Worm (Caenorhabditis elegans): Measurements from ENCODE around the gene K09E9.4.

K09E9.4 gene

DNA sequence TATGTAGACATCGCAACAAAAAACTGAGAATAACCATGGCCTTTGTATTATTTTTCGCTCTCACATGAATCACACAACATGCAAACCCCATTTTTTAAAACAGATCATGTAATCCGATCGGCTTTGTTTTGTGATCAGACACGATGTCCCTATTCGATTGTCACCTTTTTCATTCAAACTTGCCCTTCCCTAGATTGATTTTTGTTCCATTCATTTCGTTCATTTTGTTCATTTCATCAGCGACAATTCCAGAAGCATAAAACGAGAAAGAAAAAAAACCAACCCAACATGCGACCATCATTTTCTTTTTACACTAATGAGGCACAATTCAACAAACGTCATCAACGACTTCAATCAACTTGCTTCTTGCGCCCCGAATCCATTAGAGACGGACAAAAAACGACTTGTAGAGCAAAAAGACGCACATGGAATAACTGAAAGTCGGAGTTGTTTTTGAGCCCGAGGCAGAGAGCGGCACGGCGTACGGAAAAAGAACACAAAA, 20.7 kb upstream of the K09E9.4 start, which contains the start of gene F59D12.3:
F59D12.3 (minus strand) TSS at position 51 of the 502 bp plus-strand sequence.
- TF ChIP-seq hlh-30 (tag; optimal IDR thresholded peaks at IDR 0.05; ENCODE audit: insufficient read depth) (no peak), mxl-3 (GFP tag; optimal IDR thresholded peaks at IDR 0.05) (no peak), mdl-1 (tag; optimal IDR thresholded peaks at IDR 0.05) (no peak), nhr-111 (GFP tag; optimal IDR thresholded peaks at IDR 0.05) (no peak), F10B5.3 (tag; optimal IDR thresholded peaks at IDR 0.05) (no peak)

- peak; percentile 90 for TF ChIP-seq set-16 (GFP tag; IDR thresholded peaks at IDR 0.05)
- no peak for TF ChIP-seq T26A8.4 (GFP tag; IDR thresholded peaks at IDR 0.05)
- TF ChIP-seq madf-5 (GFP tag; IDR thresholded peaks at IDR 0.05): no peak
- TF ChIP-seq sdz-12 (GFP tag; optimal IDR thresholded peaks at IDR 0.05): no peak
- no peak for TF ChIP-seq mes-2 (tag; optimal IDR thresholded peaks at IDR 0.05; ENCODE audit: poor library complexity, severe bottlenecking)
- no peak for TF ChIP-seq skn-1 (tag; optimal IDR thresholded peaks at IDR 0.05)
- TF ChIP-seq dmd-9 (GFP tag; IDR thresholded peaks at IDR 0.05): 0 out of 2 replicates have a peak, but pooled peaks have one; percentile 15
- no peak for TF ChIP-seq dmd-6 (GFP tag; IDR thresholded peaks at IDR 0.05)
- peak; percentile 9 for TF ChIP-seq aha-1 (tag)
- no peak for TF ChIP-seq lin-13 (GFP tag; optimal IDR thresholded peaks at IDR 0.05)
- TF ChIP-seq daf-19 (GFP tag; conservative IDR thresholded peaks at IDR 0.05): no peak
- no peak for TF ChIP-seq fkh-10 (GFP tag; optimal IDR thresholded peaks at IDR 0.05)
- no peak for TF ChIP-seq ama-1 (optimal IDR thresholded peaks at IDR 0.05)
- no peak for TF ChIP-seq hlh-30 (tag; optimal IDR thresholded peaks at IDR 0.05; ENCODE audit: insufficient read depth)
- no peak for TF ChIP-seq unc-39 (tag; optimal IDR thresholded peaks at IDR 0.05)
- no peak for TF ChIP-seq lsy-2 (tag; optimal IDR thresholded peaks at IDR 0.05)
- TF ChIP-seq ctbp-1 (GFP tag; IDR thresholded peaks at IDR 0.05): no peak
These were observed 20.2 kb upstream of the K09E9.4 start for ce11 chrX:15650428-15650827.

- TF ChIP-seq set-16 (GFP tag; IDR thresholded peaks at IDR 0.05): no peak
- no peak for TF ChIP-seq nhr-42 (GFP tag; IDR thresholded peaks at IDR 0.05)
- no peak for TF ChIP-seq ceh-44 (GFP tag; IDR thresholded peaks at IDR 0.05)
- TF ChIP-seq lin-13 (GFP tag; optimal IDR thresholded peaks at IDR 0.05): no peak
- peak in 1 of 2 experiments; percentile 16 for TF ChIP-seq lsy-2 (tag; optimal IDR thresholded peaks at IDR 0.05)
- no peak for TF ChIP-seq duxl-1 (tag; optimal IDR thresholded peaks at IDR 0.05; ENCODE audit: poor library complexity)
- no peak for TF ChIP-seq D1046.2 (GFP tag; IDR thresholded peaks at IDR 0.05)
- TF ChIP-seq hlh-30 (tag; optimal IDR thresholded peaks at IDR 0.05; ENCODE audit: insufficient read depth): peak; percentile 67
- TF ChIP-seq zag-1 (tag; optimal IDR thresholded peaks at IDR 0.05): no peak
- TF ChIP-seq T20F7.1 (GFP tag; optimal IDR thresholded peaks at IDR 0.05): peak; percentile 92
These were observed 17.0 kb upstream of the K09E9.4 start, which contains the start of gene F59D12.5 for ce11 chrX:15647276-15647675. Gene F59D12.5, minus strand, starts transcription at chrX:15647369.

DNA sequence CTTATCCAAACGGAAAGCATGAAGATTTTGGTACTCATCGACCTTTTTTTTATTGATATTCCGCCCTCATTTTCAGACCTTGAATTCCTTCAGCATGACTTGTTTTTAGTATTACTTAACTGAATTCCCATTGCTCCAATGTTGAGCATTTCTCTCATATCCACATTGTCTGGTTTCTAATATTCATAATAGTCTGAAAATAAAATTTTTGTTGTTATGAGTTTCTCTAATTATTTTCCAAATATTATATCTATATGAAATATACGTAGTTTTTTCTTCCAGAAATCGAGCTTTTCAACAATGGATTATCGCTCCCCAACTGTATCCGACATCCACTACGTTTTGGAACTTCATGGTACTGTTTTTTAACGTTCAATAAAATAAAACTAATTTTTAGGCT, 12.4 kb upstream of the K09E9.4 start, which contains the start of gene H08J19.1:
H08J19.1 (plus strand) TSS at position 301 of the 400 bp plus-strand sequence.
- TF ChIP-seq nhr-77 (tag; optimal IDR thresholded peaks at IDR 0.05): no peak
- TF ChIP-seq F37D6.2 (tag; optimal IDR thresholded peaks at IDR 0.05): no peak
- TF ChIP-seq spr-1 (tag; optimal IDR thresholded peaks at IDR 0.05): no peak
- TF ChIP-seq mep-1 (tag; optimal IDR thresholded peaks at IDR 0.05): no peak
- no peak for TF ChIP-seq hif-1 (tag; optimal IDR thresholded peaks at IDR 0.05)
- TF ChIP-seq vab-7 (GFP tag; IDR thresholded peaks at IDR 0.05): no peak

DNA sequence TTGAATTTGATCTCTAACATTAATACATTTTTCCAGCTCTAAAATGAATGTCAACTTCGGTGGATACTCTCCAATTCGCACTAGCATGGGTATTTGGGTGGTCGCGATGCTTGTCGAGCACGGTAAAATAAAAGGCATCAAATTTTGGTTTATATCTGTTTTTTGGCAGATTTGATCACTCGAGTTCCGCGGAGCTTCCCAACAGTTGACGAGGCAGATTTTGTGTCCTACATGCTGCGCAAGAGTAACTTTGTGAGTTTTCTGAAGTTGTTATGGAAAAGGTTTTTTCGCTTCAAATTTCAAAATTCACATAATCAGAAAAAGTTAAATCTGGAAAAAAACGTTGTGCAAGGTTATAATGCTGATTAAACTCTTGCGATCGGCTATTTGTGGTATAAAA, 11.1 kb upstream of the K09E9.4 start:
- TF ChIP-seq vab-7 (GFP tag; IDR thresholded peaks at IDR 0.05): no peak
- peak in 1 of 2 experiments; percentile 97 for TF ChIP-seq unc-62 (GFP tag; optimal IDR thresholded peaks at IDR 0.05 in 1 of 2)
- TF ChIP-seq unc-62 (tag; optimal IDR thresholded peaks at IDR 0.05): no peak
- TF ChIP-seq ceh-20 (GFP tag; IDR thresholded peaks at IDR 0.05): no peak
